Fruit fly (Drosophila melanogaster): ENCODE measurements around the gene Ilk.
A peak's percentile ranks its signal among the peaks of the same experiment; 100 is the strongest.

The Ilk gene

DNA sequence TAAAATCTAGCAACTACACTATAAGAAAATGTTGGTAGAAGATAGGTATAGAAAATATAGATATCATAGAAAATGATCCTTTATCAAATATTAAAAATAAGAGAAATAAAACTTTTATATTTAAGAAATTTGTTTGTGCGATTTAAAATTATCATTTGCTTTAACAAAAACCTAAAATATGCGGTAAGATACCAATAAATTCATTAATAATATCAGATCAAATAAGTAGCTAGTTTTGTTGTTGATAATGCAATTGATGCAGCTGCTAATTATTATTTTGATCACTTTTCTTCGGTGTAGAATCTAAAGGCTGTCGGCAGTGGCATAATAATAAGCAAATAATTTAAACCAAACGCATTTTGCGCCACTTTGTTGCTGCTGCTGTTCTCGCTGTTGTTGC lies 7.6 kb downstream of the Ilk start:
- TF ChIP-seq Mnt (GFP tag; optimal IDR thresholded peaks at IDR 0.05) (no peak), CG12768 (GFP tag; optimal IDR thresholded peaks at IDR 0.05) (no peak), CG5204 (GFP tag; optimal IDR thresholded peaks at IDR 0.05) (no peak), pad (GFP tag; optimal IDR thresholded peaks at IDR 0.05) (no peak), Crg-1 (GFP tag; optimal IDR thresholded peaks at IDR 0.05) (no peak), CG11617 (GFP tag; optimal IDR thresholded peaks at IDR 0.05) (peak; percentile 13), CG33017 (tag; optimal IDR thresholded peaks at IDR 0.05) (peak; percentile 7), Hr96 (GFP tag; optimal IDR thresholded peaks at IDR 0.05) (no peak), CG7045 (GFP tag; optimal IDR thresholded peaks at IDR 0.05) (peak; percentile 4), bab1 (GFP tag; optimal IDR thresholded peaks at IDR 0.05) (no peak), ovo (GFP tag; optimal IDR thresholded peaks at IDR 0.05) (no peak), tj (GFP tag; optimal IDR thresholded peaks at IDR 0.05) (peak; percentile 5), toe (GFP tag; optimal IDR thresholded peaks at IDR 0.05) (no peak)

- peak; percentile 58 for TF ChIP-seq cic (GFP tag; optimal IDR thresholded peaks at IDR 0.05)
- no peak for TF ChIP-seq Hr96 (GFP tag; optimal IDR thresholded peaks at IDR 0.05)
Measured at dm6 chr3L:21224701-21225223, 8.1 kb downstream of the Ilk start.

- TF ChIP-seq CG1620 (GFP tag; optimal IDR thresholded peaks at IDR 0.05) (no peak), Crg-1 (GFP tag; optimal IDR thresholded peaks at IDR 0.05) (no peak)
Measured at dm6 chr3L:21225642-21226041, 8.9 kb downstream of the Ilk start.

DNA sequence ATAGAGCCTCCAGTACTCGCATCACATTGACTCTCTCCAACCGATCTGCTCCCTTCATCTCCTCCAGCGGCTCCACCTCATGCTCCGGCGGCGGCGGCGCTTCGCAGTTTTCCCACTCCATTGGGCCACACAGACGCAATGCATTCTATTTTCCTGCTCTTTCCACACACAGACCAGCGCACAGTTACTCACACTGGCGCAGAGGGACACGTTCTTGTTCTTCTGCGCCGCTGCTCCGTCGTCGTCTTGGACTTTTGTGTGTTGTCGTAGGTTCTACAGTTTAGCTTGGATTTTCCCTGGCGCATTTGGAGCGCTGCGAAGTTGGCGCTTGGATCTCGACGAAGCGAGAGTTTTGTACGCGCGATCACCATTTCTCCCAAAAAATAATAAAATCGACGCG lies 9.6 kb downstream of the Ilk start, which contains the start of gene Eip78C:
Gene Eip78C, plus strand, starts transcription at position 301 of the 400 bp plus-strand sequence.
- TF ChIP-seq tj (GFP tag; optimal IDR thresholded peaks at IDR 0.05) (no peak), cnc (optimal IDR thresholded peaks at IDR 0.05) (no peak), toe (GFP tag; optimal IDR thresholded peaks at IDR 0.05) (no peak), CG14711 (tag; optimal IDR thresholded peaks at IDR 0.05) (no peak), Hr96 (GFP tag; optimal IDR thresholded peaks at IDR 0.05) (no peak), CG33017 (tag; optimal IDR thresholded peaks at IDR 0.05) (no peak), kay (GFP tag; ENCODE audit: borderline replicate concordance) (no peak), CG11617 (GFP tag; optimal IDR thresholded peaks at IDR 0.05) (no peak), CG7045 (GFP tag; optimal IDR thresholded peaks at IDR 0.05) (no peak), CG12768 (GFP tag; optimal IDR thresholded peaks at IDR 0.05) (no peak), bab1 (GFP tag; optimal IDR thresholded peaks at IDR 0.05) (no peak), CG5204 (GFP tag; optimal IDR thresholded peaks at IDR 0.05) (no peak)

dm6 chr3L:21229764-21230163 lies 13.1 kb downstream of the Ilk start:
- no peak for TF ChIP-seq CG1620 (GFP tag; optimal IDR thresholded peaks at IDR 0.05)
- TF ChIP-seq toe (GFP tag; optimal IDR thresholded peaks at IDR 0.05) = no peak
- TF ChIP-seq cnc (optimal IDR thresholded peaks at IDR 0.05) = no peak
- TF ChIP-seq CG33017 (tag; optimal IDR thresholded peaks at IDR 0.05) = no peak
- TF ChIP-seq Hr96 (GFP tag; optimal IDR thresholded peaks at IDR 0.05) = no peak
- TF ChIP-seq bab1 (GFP tag; optimal IDR thresholded peaks at IDR 0.05) = no peak
- TF ChIP-seq Mnt (GFP tag; optimal IDR thresholded peaks at IDR 0.05) = no peak
- TF ChIP-seq pad (GFP tag; optimal IDR thresholded peaks at IDR 0.05) = no peak
- no peak for TF ChIP-seq CG12768 (GFP tag; optimal IDR thresholded peaks at IDR 0.05)
- no peak for TF ChIP-seq ovo (GFP tag; optimal IDR thresholded peaks at IDR 0.05)
- TF ChIP-seq cic (GFP tag; optimal IDR thresholded peaks at IDR 0.05) = no peak
- no peak for TF ChIP-seq Crg-1 (GFP tag; optimal IDR thresholded peaks at IDR 0.05)
- TF ChIP-seq CG5204 (GFP tag; optimal IDR thresholded peaks at IDR 0.05) = no peak
- TF ChIP-seq tj (GFP tag; optimal IDR thresholded peaks at IDR 0.05) = no peak
- TF ChIP-seq Clk (GFP tag; optimal IDR thresholded peaks at IDR 0.05) = no peak

DNA sequence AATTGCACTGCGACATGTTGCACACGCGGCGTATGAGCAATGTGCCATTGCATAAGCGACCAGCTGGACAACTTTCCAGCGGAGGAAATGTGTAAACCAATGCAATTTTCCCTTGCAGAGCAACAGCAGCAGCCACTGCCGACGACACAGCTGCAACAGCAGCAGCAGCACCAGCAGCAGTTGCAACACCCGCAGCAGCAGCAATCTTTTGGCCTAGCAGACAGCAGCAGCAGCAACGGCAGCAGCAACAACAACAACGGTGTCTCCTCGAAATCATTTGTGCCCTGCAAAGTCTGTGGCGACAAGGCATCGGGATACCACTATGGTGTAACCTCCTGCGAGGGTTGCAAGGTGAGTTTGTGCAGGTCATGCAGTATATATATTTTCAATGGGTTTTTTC lies 14.1 kb downstream of the Ilk start:
- TF ChIP-seq cnc (optimal IDR thresholded peaks at IDR 0.05) (no peak), CG7101 (tag; optimal IDR thresholded peaks at IDR 0.05) (no peak), CG5204 (GFP tag; optimal IDR thresholded peaks at IDR 0.05) (no peak), Hr96 (GFP tag; optimal IDR thresholded peaks at IDR 0.05) (no peak), Mnt (GFP tag; optimal IDR thresholded peaks at IDR 0.05) (no peak), CG11617 (GFP tag; optimal IDR thresholded peaks at IDR 0.05) (no peak), cic (GFP tag; optimal IDR thresholded peaks at IDR 0.05) (no peak), ovo (GFP tag; optimal IDR thresholded peaks at IDR 0.05) (no peak), pad (GFP tag; optimal IDR thresholded peaks at IDR 0.05) (no peak), CG7045 (GFP tag; optimal IDR thresholded peaks at IDR 0.05) (no peak), toe (GFP tag; optimal IDR thresholded peaks at IDR 0.05) (no peak), Crg-1 (GFP tag; optimal IDR thresholded peaks at IDR 0.05) (no peak), CG12768 (GFP tag; optimal IDR thresholded peaks at IDR 0.05) (no peak), CG14711 (tag; optimal IDR thresholded peaks at IDR 0.05) (no peak), Clk (GFP tag; optimal IDR thresholded peaks at IDR 0.05) (no peak), kay (GFP tag; ENCODE audit: borderline replicate concordance) (no peak), bab1 (GFP tag; optimal IDR thresholded peaks at IDR 0.05) (no peak), CG33017 (tag; optimal IDR thresholded peaks at IDR 0.05) (no peak)

DNA sequence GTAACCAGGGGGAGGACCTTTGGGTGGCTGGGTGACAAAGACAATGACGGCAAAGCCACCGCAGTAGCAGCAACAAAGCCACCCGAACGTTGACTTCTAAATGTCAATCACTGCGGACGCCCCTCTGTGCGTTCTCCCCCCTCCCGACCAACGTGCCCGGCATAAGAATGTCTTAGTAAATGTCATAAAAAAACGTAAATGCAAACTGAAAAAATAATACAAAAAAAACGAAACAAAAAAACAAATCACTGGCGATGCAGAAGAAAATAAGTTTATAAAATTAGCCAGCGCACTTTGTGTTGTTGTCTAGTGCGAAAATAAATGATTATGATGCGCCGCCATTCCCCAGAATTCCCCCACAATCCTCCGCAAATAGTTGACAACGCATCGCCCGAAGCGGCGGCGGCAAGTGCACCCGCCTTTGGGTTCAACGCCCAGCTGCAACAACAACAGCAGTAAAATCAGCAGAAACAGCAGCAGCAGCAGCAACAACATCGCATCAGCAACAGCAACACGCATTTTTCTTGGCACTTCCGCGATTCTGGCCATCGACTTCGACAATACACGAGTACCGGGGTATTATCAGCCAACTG lies 20.4 kb downstream of the Ilk start:
- TF ChIP-seq CG1620 (GFP tag; optimal IDR thresholded peaks at IDR 0.05) = no peak
- no peak for TF ChIP-seq cic (GFP tag; optimal IDR thresholded peaks at IDR 0.05)
- TF ChIP-seq tj (GFP tag; optimal IDR thresholded peaks at IDR 0.05) = no peak
- no peak for TF ChIP-seq CG11617 (GFP tag; optimal IDR thresholded peaks at IDR 0.05)
- no peak for TF ChIP-seq Clk (GFP tag; optimal IDR thresholded peaks at IDR 0.05)
- TF ChIP-seq ovo (GFP tag; optimal IDR thresholded peaks at IDR 0.05) = no peak
- no peak for TF ChIP-seq Crg-1 (GFP tag; optimal IDR thresholded peaks at IDR 0.05)
- no peak for TF ChIP-seq bab1 (GFP tag; optimal IDR thresholded peaks at IDR 0.05)
- no peak for TF ChIP-seq CG14711 (tag; optimal IDR thresholded peaks at IDR 0.05)
- TF ChIP-seq CG7101 (tag; optimal IDR thresholded peaks at IDR 0.05) = no peak
- TF ChIP-seq pad (GFP tag; optimal IDR thresholded peaks at IDR 0.05) = no peak
- no peak for TF ChIP-seq toe (GFP tag; optimal IDR thresholded peaks at IDR 0.05)
- no peak for TF ChIP-seq kay (GFP tag; ENCODE audit: borderline replicate concordance)
- TF ChIP-seq CG5204 (GFP tag; optimal IDR thresholded peaks at IDR 0.05) = no peak
- TF ChIP-seq Hr96 (GFP tag; optimal IDR thresholded peaks at IDR 0.05) = no peak
- no peak for TF ChIP-seq CG33017 (tag; optimal IDR thresholded peaks at IDR 0.05)
- TF ChIP-seq CG12768 (GFP tag; optimal IDR thresholded peaks at IDR 0.05) = no peak
